Worm (Caenorhabditis elegans): Measurements from ENCODE around the gene Y49F6A.11.

DNA sequence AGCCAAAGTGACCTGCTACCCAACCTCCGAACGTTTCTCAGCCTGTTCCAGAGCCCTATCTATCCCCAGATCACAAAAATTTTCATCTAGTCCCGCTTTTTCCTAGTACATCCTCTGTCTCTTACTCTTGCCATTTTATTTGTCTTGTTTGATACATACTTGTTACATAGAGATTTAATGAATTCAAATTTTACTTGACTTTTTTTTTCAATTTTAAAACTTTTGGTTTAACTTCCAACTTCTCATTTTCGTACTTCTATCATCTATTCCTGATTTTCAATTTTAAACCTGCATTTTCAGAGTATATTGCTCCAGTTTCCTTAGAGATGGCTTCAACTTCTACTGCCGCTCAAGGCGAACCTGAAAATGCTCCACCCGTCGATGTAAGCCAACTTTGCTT, 28.3 kb upstream of the Y49F6A.11 start, which contains the start of gene M151.3:
- TF ChIP-seq ets-7 (tag; optimal IDR thresholded peaks at IDR 0.05) (no peak), ama-1 (optimal IDR thresholded peaks at IDR 0.05) (no peak), B0310.2 (tag; optimal IDR thresholded peaks at IDR 0.05) (no peak), flt-1 (GFP tag; IDR thresholded peaks at IDR 0.05) (no peak), aly-1 (tag; optimal IDR thresholded peaks at IDR 0.05) (no peak), tbx-37 (GFP tag; conservative IDR thresholded peaks at IDR 0.05) (no peak), scrt-1 (GFP tag; IDR thresholded peaks at IDR 0.05) (no peak), tra-4 (tag; optimal IDR thresholded peaks at IDR 0.05) (no peak)
